Worm (Caenorhabditis elegans): ENCODE measurements around the gene srlf-30.

ce11 chrIV:10913081-10913480, 12.9 kb downstream of the srlf-30 start, which contains the start of gene ZK593.2:
- TF ChIP-seq flt-1 (GFP tag; IDR thresholded peaks at IDR 0.05) (no peak), tab-1 (GFP tag; IDR thresholded peaks at IDR 0.05) (no peak)
